Worm (Caenorhabditis elegans): Measurements from ENCODE around the gene idpp-12.
"Not testable (repeated sequence)": the region's sequence is repeated elsewhere in the genome, so short reads cannot be mapped to it uniquely, and the experiment has no call there.

Gene idpp-12

DNA sequence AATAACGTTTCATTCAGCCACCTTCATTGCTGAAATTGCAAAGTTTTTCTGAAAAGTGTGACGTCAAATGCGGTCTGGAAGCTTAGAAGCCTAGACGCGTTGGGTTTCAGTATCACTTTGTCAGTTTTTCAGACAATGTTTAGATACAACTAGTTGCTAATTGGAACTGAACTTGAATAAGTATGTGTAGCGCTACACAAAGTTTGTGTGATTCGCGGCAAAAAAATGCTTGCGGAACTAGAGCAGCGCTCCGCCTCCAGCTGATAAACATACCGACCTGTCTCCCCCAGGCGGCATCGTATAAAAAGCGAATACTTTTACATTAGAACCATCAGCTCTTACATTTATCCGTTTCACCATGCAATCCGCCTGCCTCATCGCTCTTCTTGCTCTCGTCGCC lies 1.7 kb upstream of the idpp-12 start, which contains the start of gene W08E12.4:
Gene W08E12.4, plus strand, starts transcription at position 301 of the 400 bp plus-strand sequence.
- not testable (repeated sequence) for TF ChIP-seq skn-1, jun-1, hlh-4 (tag; optimal IDR thresholded peaks at IDR 0.05)

DNA sequence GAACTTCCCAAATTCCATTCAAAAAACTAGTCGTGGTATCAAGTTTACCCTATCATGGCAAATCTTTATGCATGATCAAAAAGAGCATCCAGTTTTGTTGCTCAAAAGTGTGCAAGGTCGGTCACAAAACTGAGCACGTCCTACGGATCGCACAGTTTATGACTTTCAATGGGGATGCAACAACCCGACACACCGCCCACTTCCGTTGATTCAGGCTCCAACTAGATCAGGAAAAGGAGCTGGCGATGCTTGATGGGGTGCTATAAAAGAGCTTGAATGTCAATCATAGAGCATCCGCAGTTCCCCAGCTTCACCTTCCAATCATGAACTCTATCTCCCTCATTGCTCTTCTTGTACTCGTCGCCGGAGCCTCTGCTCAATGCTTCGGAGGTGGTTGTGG lies 1.8 kb downstream of the idpp-12 start, which contains the start of gene W08E12.2:
Gene W08E12.2, plus strand, starts transcription at position 301 of the 400 bp plus-strand sequence.
- TF ChIP-seq efl-1 (optimal IDR thresholded peaks at IDR 0.05) (no peak), efl-1 (GFP tag; optimal IDR thresholded peaks at IDR 0.05 in 1 of 2) (peak in 1 of 2 experiments; percentile 24), hpl-2 (GFP tag; optimal IDR thresholded peaks at IDR 0.05) (no peak)

DNA sequence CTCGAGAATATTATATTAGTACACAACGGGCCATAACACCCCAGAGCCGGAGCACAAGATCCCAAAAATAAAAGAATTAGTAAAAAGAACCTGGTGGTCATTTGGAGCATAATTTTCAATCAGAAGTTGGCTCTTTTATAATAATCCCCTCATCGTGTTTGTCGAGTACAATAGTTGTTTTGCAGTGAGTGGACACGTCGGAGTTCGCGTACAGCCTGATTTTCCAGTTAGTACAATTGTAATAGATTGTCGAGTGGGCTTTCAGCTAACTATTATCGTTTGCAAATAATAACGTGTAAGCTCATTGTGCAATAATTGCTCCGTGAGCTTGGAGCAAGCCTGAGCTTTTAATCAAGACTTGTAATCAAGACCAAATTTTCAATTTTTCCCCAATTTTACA lies 3.7 kb downstream of the idpp-12 start, which contains the start of gene W08E12.9:
Gene W08E12.9, minus strand, starts transcription at position 101 of the 400 bp plus-strand sequence.
- no peak for TF ChIP-seq ets-5 (GFP tag; IDR thresholded peaks at IDR 0.05)
- no peak for TF ChIP-seq mdl-1 (tag; optimal IDR thresholded peaks at IDR 0.05)
- no peak for TF ChIP-seq nhr-28 (tag; optimal IDR thresholded peaks at IDR 0.05)
- no peak for TF ChIP-seq fkh-4 (tag; optimal IDR thresholded peaks at IDR 0.05; ENCODE audit: borderline replicate concordance)
- TF ChIP-seq nhr-85 (tag) = no peak
- TF ChIP-seq dpl-1 (GFP tag; optimal IDR thresholded peaks at IDR 0.05) = no peak

DNA sequence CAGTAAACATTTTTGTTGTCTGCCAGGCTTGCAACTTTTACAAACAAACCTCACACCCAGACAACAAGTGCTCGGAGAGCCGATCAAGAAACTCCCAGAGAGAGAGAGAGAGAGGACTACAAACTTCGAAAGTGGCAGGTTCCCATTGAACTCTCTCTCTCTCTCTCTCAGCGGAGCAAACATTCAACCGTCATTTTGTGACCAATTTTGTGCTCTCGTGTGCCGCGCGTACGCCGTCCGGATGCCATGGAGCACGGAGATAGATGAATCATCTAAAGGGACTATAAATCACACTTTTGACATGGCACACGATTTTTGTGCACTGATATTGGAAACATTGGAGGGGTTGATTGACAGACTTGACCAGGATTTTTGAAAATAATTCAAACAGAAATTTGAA lies 5.1 kb downstream of the idpp-12 start:
- TF ChIP-seq efl-1 (optimal IDR thresholded peaks at IDR 0.05) (no peak), efl-1 (GFP tag; optimal IDR thresholded peaks at IDR 0.05 in 1 of 2) (peak in 1 of 2 experiments; percentile 94), ama-1 (optimal IDR thresholded peaks at IDR 0.05) (no peak), Y116A8C.19 (tag; optimal IDR thresholded peaks at IDR 0.05; ENCODE audit: borderline replicate concordance) (no peak), mef-2 (tag; optimal IDR thresholded peaks at IDR 0.05) (no peak), ces-1 (GFP tag; optimal IDR thresholded peaks at IDR 0.05) (no peak)

DNA sequence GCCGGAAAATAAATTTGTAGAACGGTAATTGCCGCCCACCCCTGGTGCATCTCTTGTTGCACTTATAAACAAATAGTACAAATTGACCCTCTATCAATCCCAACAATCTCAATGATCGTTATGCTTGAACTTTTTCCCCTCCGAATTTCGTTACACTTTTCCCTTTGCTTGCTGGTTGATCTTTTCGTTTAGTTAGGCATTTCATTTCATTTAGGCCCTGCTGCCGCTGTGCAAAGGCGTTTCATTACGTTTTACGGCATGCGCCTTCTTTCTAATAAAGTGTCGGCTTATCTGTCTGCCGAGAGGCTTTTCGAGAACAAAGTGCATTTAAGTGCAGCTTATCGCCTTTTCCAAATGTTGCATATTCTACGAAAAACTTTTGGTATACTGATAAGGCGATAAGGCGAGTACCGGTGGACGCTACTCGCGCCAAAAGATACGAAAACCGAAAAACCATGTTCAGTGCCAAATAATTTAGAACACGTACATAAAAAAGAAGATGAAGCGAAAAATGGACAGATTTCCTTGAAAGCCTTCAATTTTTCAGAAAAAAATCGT lies 7.0 kb downstream of the idpp-12 start:
- TF ChIP-seq egl-13 (tag; optimal IDR thresholded peaks at IDR 0.05) = no peak
- peak; percentile 88 for TF ChIP-seq elt-2 (tag; optimal IDR thresholded peaks at IDR 0.05)
- TF ChIP-seq pqm-1 (tag; optimal IDR thresholded peaks at IDR 0.05) = peak; percentile 87

DNA sequence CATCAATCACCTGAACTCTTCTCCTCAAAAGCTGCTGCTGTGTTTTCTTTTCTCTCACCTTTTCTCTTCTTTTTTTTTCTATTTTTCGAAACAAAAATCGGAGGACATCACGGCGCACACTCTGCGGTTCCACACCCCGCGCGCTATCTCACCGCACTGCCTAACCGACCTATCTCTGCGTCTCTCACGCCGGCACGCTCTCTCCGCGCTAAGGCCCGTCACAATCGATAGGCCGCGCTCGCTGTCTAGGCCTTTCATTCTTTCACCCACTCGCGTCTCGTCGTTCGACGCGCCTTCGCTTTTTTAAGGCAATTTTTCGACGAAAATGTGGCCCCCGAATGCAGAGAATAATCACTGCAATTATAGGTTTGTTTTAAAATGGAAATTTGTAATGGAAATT lies 7.5 kb downstream of the idpp-12 start, which contains the start of gene zip-11:
Gene zip-11, plus strand, starts transcription at position 34 of the 400 bp plus-strand sequence.
- TF ChIP-seq nhr-47 (tag; optimal IDR thresholded peaks at IDR 0.05) (peak; percentile 76), vab-15 (tag; optimal IDR thresholded peaks at IDR 0.05) (no peak), ceh-82 (tag; optimal IDR thresholded peaks at IDR 0.05) (peak; percentile 36 to 65 (median 63)), C16A3.4 (tag; optimal IDR thresholded peaks at IDR 0.05) (no peak), lin-15B (tag; optimal IDR thresholded peaks at IDR 0.05) (no peak), fos-1 (tag; optimal IDR thresholded peaks at IDR 0.05) (peak; percentile 2), hlh-17 (GFP tag; optimal IDR thresholded peaks at IDR 0.05; ENCODE audit: borderline replicate concordance) (no peak), unc-30 (tag; optimal IDR thresholded peaks at IDR 0.05) (no peak), ceh-88 (GFP tag; IDR thresholded peaks at IDR 0.05) (no peak), nhr-19 (GFP tag; conservative IDR thresholded peaks at IDR 0.05) (peak; percentile 77), unc-130 (tag; optimal IDR thresholded peaks at IDR 0.05) (no peak), lir-3 (tag; optimal IDR thresholded peaks at IDR 0.05; ENCODE audit: poor library complexity) (no peak), grh-1 (GFP tag; IDR thresholded peaks at IDR 0.05) (peak; percentile 62), Y116A8C.19 (tag; optimal IDR thresholded peaks at IDR 0.05; ENCODE audit: borderline replicate concordance) (no peak), nhr-84 (tag; optimal IDR thresholded peaks at IDR 0.05) (no peak), tbx-2 (tag; optimal IDR thresholded peaks at IDR 0.05) (peak; percentile 72), xbp-1 (tag; optimal IDR thresholded peaks at IDR 0.05) (peak; percentile 50), mdl-1 (tag; optimal IDR thresholded peaks at IDR 0.05) (peak in 1 of 2 experiments; percentile 17), ces-1 (GFP tag; optimal IDR thresholded peaks at IDR 0.05) (no peak), lin-14 (GFP tag; optimal IDR thresholded peaks at IDR 0.05) (peak; percentile 95), pax-3 (tag; optimal IDR thresholded peaks at IDR 0.05) (no peak), sptf-1 (tag; optimal IDR thresholded peaks at IDR 0.05) (no peak), elt-2 (tag; optimal IDR thresholded peaks at IDR 0.05) (no peak), fkh-4 (tag; optimal IDR thresholded peaks at IDR 0.05; ENCODE audit: borderline replicate concordance) (no peak), lin-13 (GFP tag; optimal IDR thresholded peaks at IDR 0.05) (no peak), egl-27 (tag; optimal IDR thresholded peaks at IDR 0.05) (no peak), C04F5.9 (tag; optimal IDR thresholded peaks at IDR 0.05) (peak; percentile 8), fkh-8 (tag; optimal IDR thresholded peaks at IDR 0.05) (peak; percentile 12)

Data from whole organism, L1 larva.